Fruit fly (Drosophila melanogaster) whole organism, embryonic: ENCODE results near the gene CG2256.

ENCODE experiments used
- B-H1 ChIP-seq: fragments of 200-800 bp; sonication (Bioruptor generic); IDR thresholded peaks from 3 replicates; pipeline ENCODE4 v1.3.6; 2022; ENCODE audit warnings: missing biosample characterization, missing genetic modification characterization
- CG10565 ChIP-seq: fragments of 200-800 bp; sonication (Bioruptor generic); optimal IDR thresholded peaks from 3 replicates; lab custom pipeline; 2016; ENCODE audit warnings: missing biosample characterization, mild to moderate bottlenecking, missing genetic modification characterization
- CG10654 ChIP-seq: fragments of 200-800 bp; sonication (Bioruptor generic); optimal IDR thresholded peaks from 2 replicates; lab custom pipeline; 2016; ENCODE audit warnings: missing biosample characterization, missing genetic modification characterization
- CG11247 ChIP-seq: fragments of 200-800 bp; sonication (Bioruptor generic); IDR thresholded peaks from 2 replicates; pipeline ENCODE4 v1.3.6; 2022; ENCODE audit warnings: missing biosample characterization, missing genetic modification characterization
- CG12299 ChIP-seq: fragments of 200-800 bp; sonication (Bioruptor generic); optimal IDR thresholded peaks from 2 replicates; lab custom pipeline; 2018; ENCODE audit warnings: missing biosample characterization, mild to moderate bottlenecking, missing genetic modification characterization
- CG12659 ChIP-seq: fragments of 200-800 bp; sonication (Bioruptor generic); optimal IDR thresholded peaks from 3 replicates; lab custom pipeline; 2017; ENCODE audit warnings: mild to moderate bottlenecking, missing biosample characterization, missing genetic modification reagents, missing genetic modification characterization
- CG12769 ChIP-seq: fragments of 200-800 bp; sonication (Bioruptor generic); optimal IDR thresholded peaks from 2 replicates; lab custom pipeline; 2019; ENCODE audit warnings: missing biosample characterization, mild to moderate bottlenecking, missing genetic modification characterization, moderate library complexity
- CG13287 ChIP-seq: fragments of 200-800 bp; sonication (Bioruptor generic); IDR thresholded peaks from 2 replicates; pipeline ENCODE4 v1.3.6; 2022; ENCODE audit warnings: missing biosample characterization, missing genetic modification characterization; ENCODE audit not compliant: partially characterized antibody
- CG13424 ChIP-seq: fragments of 200-800 bp; sonication (Bioruptor generic); optimal IDR thresholded peaks from 2 replicates; lab custom pipeline; 2019; ENCODE audit warnings: missing biosample characterization, mild to moderate bottlenecking, missing genetic modification characterization, moderate library complexity
- CG15601 ChIP-seq: fragments of 200-800 bp; sonication (Bioruptor generic); optimal IDR thresholded peaks from 3 replicates; lab custom pipeline; 2019; ENCODE audit warnings: missing biosample characterization, mild to moderate bottlenecking, missing genetic modification characterization, moderate library complexity
- CG15696 ChIP-seq: fragments of 200-800 bp; sonication (Bioruptor generic); optimal IDR thresholded peaks from 2 replicates; lab custom pipeline; 2019; ENCODE audit warnings: missing biosample characterization, mild to moderate bottlenecking, missing genetic modification characterization, moderate library complexity
- CG16815 ChIP-seq: fragments of 200-800 bp; sonication (Bioruptor generic); optimal IDR thresholded peaks from 3 replicates; lab custom pipeline; 2017; ENCODE audit warnings: missing biosample characterization, mild to moderate bottlenecking, missing genetic modification characterization
- CG1832 ChIP-seq: fragments of 200-800 bp; sonication (Bioruptor generic); optimal IDR thresholded peaks from 2 replicates; lab custom pipeline; 2017; ENCODE audit warnings: missing biosample characterization, mild to moderate bottlenecking, missing genetic modification characterization, inconsistent platforms
- CG31365 ChIP-seq: fragments of 200-800 bp; sonication (Bioruptor generic); optimal IDR thresholded peaks from 2 replicates; lab custom pipeline; 2018; ENCODE audit warnings: missing biosample characterization, mild to moderate bottlenecking, missing genetic modification characterization
- CG3163 ChIP-seq: fragments of 200-800 bp; sonication (Bioruptor generic); optimal IDR thresholded peaks from 3 replicates; lab custom pipeline; 2016; ENCODE audit warnings: missing biosample characterization, missing genetic modification characterization
- CG43689 ChIP-seq: fragments of 200-800 bp; sonication (Bioruptor generic); IDR thresholded peaks from 2 replicates; pipeline ENCODE4 v1.3.6; 2022; ENCODE audit warnings: missing biosample characterization, missing genetic modification characterization
- CG5953 ChIP-seq: fragments of 200-800 bp; sonication (Bioruptor generic); IDR thresholded peaks from 2 replicates; pipeline ENCODE4 v1.3.6; 2022; ENCODE audit warnings: missing biosample characterization, missing genetic modification characterization
- CG6854 ChIP-seq: fragments of 200-800 bp; sonication (Bioruptor generic); optimal IDR thresholded peaks from 3 replicates; lab custom pipeline; 2017; ENCODE audit warnings: missing biosample characterization, mild to moderate bottlenecking, missing genetic modification characterization
- CG8089 ChIP-seq: fragments of 200-800 bp; sonication (Bioruptor generic); optimal IDR thresholded peaks from 3 replicates; lab custom pipeline; 2016; ENCODE audit warnings: missing biosample characterization, missing genetic modification characterization
- CG8765 ChIP-seq: fragments of 200-800 bp; sonication (Bioruptor generic); IDR thresholded peaks from 2 replicates; pipeline ENCODE4 v1.3.6; 2022; ENCODE audit warnings: missing biosample characterization, missing genetic modification characterization
- CG8924 ChIP-seq: fragments of 200-800 bp; optimal IDR thresholded peaks from 3 replicates; lab custom pipeline; 2019; ENCODE audit warnings: missing biosample characterization, mild to moderate bottlenecking, missing genetic modification characterization, moderate library complexity
- Dp ChIP-seq: fragments of 200-800 bp; sonication (Bioruptor generic); optimal IDR thresholded peaks from 2 replicates; lab custom pipeline; 2018; ENCODE audit warnings: missing biosample characterization, mild to moderate bottlenecking, missing genetic modification characterization, moderate library complexity
- Hmx ChIP-seq: fragments of 200-800 bp; sonication (Bioruptor generic); optimal IDR thresholded peaks from 2 replicates; lab custom pipeline; 2016; ENCODE audit warnings: missing biosample characterization, missing genetic modification characterization
- Lhr ChIP-seq: fragments of 200-800 bp; sonication (Bioruptor generic); optimal IDR thresholded peaks from 3 replicates; lab custom pipeline; 2017; ENCODE audit warnings: mild to moderate bottlenecking, missing biosample characterization, missing genetic modification reagents, missing genetic modification characterization
- Mrtf ChIP-seq: fragments of 200-800 bp; sonication (Bioruptor generic); IDR thresholded peaks from 3 replicates; pipeline ENCODE4 v1.3.6; 2022; ENCODE audit warnings: missing biosample characterization, missing genetic modification characterization
- Nf-YA ChIP-seq: fragments of 200-800 bp; sonication (Bioruptor generic); IDR thresholded peaks from 2 replicates; pipeline ENCODE4 v1.3.6; 2022; ENCODE audit warnings: missing biosample characterization, missing genetic modification characterization
- Oli ChIP-seq: fragments of 200-800 bp; sonication (Bioruptor generic); optimal IDR thresholded peaks from 2 replicates; lab custom pipeline; 2018; ENCODE audit warnings: missing biosample characterization, mild to moderate bottlenecking, missing genetic modification characterization, moderate library complexity
- Tbp ChIP-seq: fragments of >200 bp; optimal IDR thresholded peaks from 2 replicates; lab custom pipeline; 2018; ENCODE audit warnings: missing biosample characterization, missing genetic modification characterization
- ara ChIP-seq: fragments of 200-800 bp; sonication (Bioruptor generic); IDR thresholded peaks from 2 replicates; pipeline ENCODE4 v1.3.6; 2022; ENCODE audit warnings: missing biosample characterization, missing genetic modification characterization
- bcd ChIP-seq: fragments of 200-800 bp; sonication (Bioruptor generic); optimal IDR thresholded peaks from 2 replicates; lab custom pipeline; 2017; ENCODE audit warnings: missing biosample characterization, mild to moderate bottlenecking, missing genetic modification characterization
- chm ChIP-seq: fragments of 200-800 bp; sonication (Bioruptor generic); IDR thresholded peaks from 2 replicates; pipeline ENCODE4 v1.3.6; 2022; ENCODE audit warnings: missing biosample characterization, missing genetic modification characterization
- fru ChIP-seq: fragments of >200 bp; optimal IDR thresholded peaks from 2 replicates; lab custom pipeline; 2017
- gro ChIP-seq: fragments of 200-800 bp; sonication (Bioruptor generic); optimal IDR thresholded peaks from 2 replicates; lab custom pipeline; 2016; ENCODE audit warnings: missing biosample characterization, missing genetic modification characterization
- lbe ChIP-seq: fragments of 200-800 bp; sonication (Bioruptor generic); optimal IDR thresholded peaks from 2 replicates; lab custom pipeline; 2016; ENCODE audit warnings: missing biosample characterization, mild to moderate bottlenecking, missing genetic modification characterization
- lmd ChIP-seq: fragments of 200-800 bp; sonication (Bioruptor generic); IDR thresholded peaks from 2 replicates; pipeline ENCODE4 v1.3.6; 2022; ENCODE audit warnings: missing biosample characterization, missing genetic modification characterization
- mld ChIP-seq: fragments of 200-800 bp; sonication (Bioruptor generic); IDR thresholded peaks from 3 replicates; pipeline ENCODE4 v1.3.6; 2022; ENCODE audit warnings: missing biosample characterization, missing genetic modification characterization; ENCODE audit not compliant: partially characterized antibody
- nmo ChIP-seq: fragments of 200-800 bp; sonication (Bioruptor generic); optimal IDR thresholded peaks from 2 replicates; lab custom pipeline; 2018; ENCODE audit warnings: missing biosample characterization, mild to moderate bottlenecking, missing genetic modification characterization, moderate library complexity
- onecut ChIP-seq: fragments of 200-800 bp; sonication (Bioruptor generic); IDR thresholded peaks from 2 replicates; pipeline ENCODE4 v1.3.6; 2022; ENCODE audit warnings: missing biosample characterization, missing genetic modification characterization
- phol ChIP-seq: fragments of 200-800 bp; sonication (Bioruptor generic); optimal IDR thresholded peaks from 3 replicates; lab custom pipeline; 2018; ENCODE audit warnings: missing biosample characterization, mild to moderate bottlenecking, missing genetic modification characterization, moderate library complexity
- prd ChIP-seq, 3 experiments: fragments of >200 bp in 2 of 3; fragments of 200-800 bp in 1 of 3; sonication (Bioruptor generic) in 1 of 3; optimal IDR thresholded peaks in 2 of 3; IDR thresholded peaks in 1 of 3; 2 replicates in 2 of 3; 3 replicates in 1 of 3; pipeline versions ENCODE4 v1.3.6 to Lab custom; 2017 to 2022; ENCODE audit warnings: missing biosample characterization in 1 of 3, missing genetic modification characterization in 1 of 3
- repo ChIP-seq: fragments of 200-800 bp; sonication (Bioruptor generic); optimal IDR thresholded peaks from 2 replicates; lab custom pipeline; 2016; ENCODE audit warnings: missing biosample characterization, missing genetic modification characterization
- schlank ChIP-seq: fragments of 200-800 bp; sonication (Bioruptor generic); optimal IDR thresholded peaks from 2 replicates; lab custom pipeline; 2018; ENCODE audit warnings: missing biosample characterization, mild to moderate bottlenecking, missing genetic modification characterization
- sqz ChIP-seq: fragments of 200-800 bp; sonication (Bioruptor generic); optimal IDR thresholded peaks from 3 replicates; lab custom pipeline; 2018; ENCODE audit warnings: missing biosample characterization, mild to moderate bottlenecking, missing genetic modification characterization
- tap ChIP-seq: fragments of 200-800 bp; optimal IDR thresholded peaks from 3 replicates; lab custom pipeline; 2019; ENCODE audit warnings: missing biosample characterization, mild to moderate bottlenecking, missing genetic modification characterization, moderate library complexity
- tgo ChIP-seq: fragments of 200-800 bp; sonication (Bioruptor generic); IDR thresholded peaks from 3 replicates; pipeline ENCODE4 v1.3.6; 2022; ENCODE audit warnings: missing biosample characterization, missing genetic modification characterization
- ttk ChIP-seq: fragments of 200-800 bp; sonication (Bioruptor generic); IDR thresholded peaks from 2 replicates; pipeline ENCODE4 v2.1.2; 2022; ENCODE audit warnings: missing biosample characterization, missing genetic modification characterization
- wek ChIP-seq: fragments of 200-800 bp; sonication (Bioruptor generic); optimal IDR thresholded peaks from 3 replicates; lab custom pipeline; 2018; ENCODE audit warnings: missing biosample characterization, mild to moderate bottlenecking, missing genetic modification characterization, moderate library complexity
- wor ChIP-seq: fragments of 200-800 bp; sonication (Bioruptor generic); IDR thresholded peaks from 2 replicates; pipeline ENCODE4 v1.3.6; 2022; ENCODE audit warnings: missing biosample characterization, missing genetic modification characterization
- zfh1 ChIP-seq: fragments of 200-800 bp; sonication (Bioruptor generic); IDR thresholded peaks from 3 replicates; pipeline ENCODE4 v1.3.6; 2022; ENCODE audit warnings: missing biosample characterization, missing genetic modification characterization

CG2256 gene

dm6 chrX:8091017-8091620 lies 4.1 kb upstream of the CG2256 start (continued):
- peak; percentile 95 for TF ChIP-seq onecut (GFP tag; lab: Robert Waterston, UW)
- peak; percentile 65 for TF ChIP-seq CG13287 (GFP tag; lab: Robert Waterston, UW)
- peak; percentile 93 for TF ChIP-seq schlank (tag; lab: Kevin White, UChicago)
- TF ChIP-seq gro = peak; percentile 90
- peak; percentile 78 for TF ChIP-seq Lhr (GFP tag; lab: Kevin White, UChicago)
- TF ChIP-seq Nf-YA (GFP tag; lab: Robert Waterston, UW) = peak; percentile 97
- peak; percentile 74 for TF ChIP-seq CG10565 (GFP tag; lab: Kevin White, UChicago)
- peak; percentile 99 for TF ChIP-seq zfh1 (GFP tag; lab: Robert Waterston, UW)
- peak; percentile 97 for TF ChIP-seq CG8924 (tag; lab: Kevin White, UChicago)
- peak; percentile 98 for TF ChIP-seq lmd
- TF ChIP-seq chm (GFP tag; lab: Robert Waterston, UW) = peak; percentile 99
- peak; percentile 96 for TF ChIP-seq tap (tag; lab: Kevin White, UChicago)
- TF ChIP-seq CG15601 = peak; percentile 91
- TF ChIP-seq wor (GFP tag; lab: Robert Waterston, UW) = peak; percentile 97
- peak; percentile 92 for TF ChIP-seq sqz (GFP tag; lab: Kevin White, UChicago)
- peak; percentile 96 for TF ChIP-seq CG6854 (GFP tag; lab: Kevin White, UChicago)
- peak; percentile 98 for TF ChIP-seq ara
- peak; percentile 97 for TF ChIP-seq bcd (GFP tag; lab: Kevin White, UChicago)
- TF ChIP-seq CG12299 (tag; lab: Kevin White, UChicago) = peak; percentile 93
- peak; percentile 76 for TF ChIP-seq CG8089 (GFP tag; lab: Kevin White, UChicago)
- TF ChIP-seq CG43689 (GFP tag; lab: Robert Waterston, UW) = peak; percentile 98
- peak; percentile 88 for TF ChIP-seq CG31365 (tag; lab: Kevin White, UChicago)
- TF ChIP-seq nmo (GFP tag; lab: Kevin White, UChicago) = peak; percentile 94
- peak; percentile 91 for TF ChIP-seq CG16815 (GFP tag; lab: Kevin White, UChicago)
- peak; percentile 77 for TF ChIP-seq Hmx (GFP tag; lab: Kevin White, UChicago)
- TF ChIP-seq fru (lab: Kevin White, UChicago) = no peak
- peak; percentile 98 for TF ChIP-seq Mrtf (GFP tag; lab: Robert Waterston, UW)
- TF ChIP-seq wek (GFP tag; lab: Kevin White, UChicago) = peak; percentile 78
- peak; percentile 12 for TF ChIP-seq Dp
- peak; percentile 97 for TF ChIP-seq CG12659 (GFP tag; lab: Kevin White, UChicago)
- peak; percentile 71 for TF ChIP-seq CG15696 (tag; lab: Kevin White, UChicago)
- peak; percentile 72 for TF ChIP-seq repo (GFP tag; lab: Kevin White, UChicago)
- peak; percentile 99 for TF ChIP-seq CG5953 (GFP tag; lab: Robert Waterston, UW)
- peak; percentile 97 for TF ChIP-seq CG12769 (tag; lab: Kevin White, UChicago)
- TF ChIP-seq CG10654 (GFP tag; lab: Kevin White, UChicago) = peak; percentile 91
- TF ChIP-seq Oli (tag; lab: Kevin White, UChicago) = peak; percentile 95
- TF ChIP-seq phol = peak; percentile 94
- TF ChIP-seq CG8765 (GFP tag; lab: Robert Waterston, UW) = peak; percentile 91
- no peak for TF ChIP-seq prd (optimal IDR thresholded peaks at IDR 0.05; lab: Kevin White, UChicago)
- TF ChIP-seq prd (GFP tag; IDR thresholded peaks at IDR 0.05; lab: Robert Waterston, UW) = peak; percentile 98
- peak; percentile 99 for TF ChIP-seq CG11247 (GFP tag; lab: Robert Waterston, UW)
- TF ChIP-seq CG13424 = peak; percentile 95
- no peak for TF ChIP-seq CG1832 (GFP tag; lab: Kevin White, UChicago)
- peak; percentile 90 for TF ChIP-seq lbe
- TF ChIP-seq Tbp (GFP tag; lab: Kevin White, UChicago) = no peak
- TF ChIP-seq CG3163 (GFP tag; lab: Kevin White, UChicago) = peak; percentile 65
- peak; percentile 99 for TF ChIP-seq tgo (GFP tag; lab: Robert Waterston, UW)
- peak; percentile 99 for TF ChIP-seq ttk (GFP tag; lab: Robert Waterston, UW)
- TF ChIP-seq mld = no peak
- peak; percentile 98 for TF ChIP-seq B-H1 (GFP tag; lab: Robert Waterston, UW)
